Worm (Caenorhabditis elegans) whole organism, L3 larva: ENCODE measurements around the gene pis-1.

Experiments
- elt-3 ChIP-seq, 3 experiments: fragments of 150-350 bp in 1 of 3; sonication (generic microtip) in 2 of 3; optimal IDR thresholded peaks; 2 replicates in 2 of 3; 4 replicates in 1 of 3; lab custom pipeline; 2014 to 2017; ENCODE audit warnings: missing biosample characterization in 3 of 3, missing genetic modification characterization in 3 of 3
- nhr-76 ChIP-seq: fragments of 150-350 bp; sonication (generic microtip); optimal IDR thresholded peaks from 5 replicates; lab custom pipeline; 2014; ENCODE audit warnings: missing biosample characterization, missing genetic modification characterization

DNA sequence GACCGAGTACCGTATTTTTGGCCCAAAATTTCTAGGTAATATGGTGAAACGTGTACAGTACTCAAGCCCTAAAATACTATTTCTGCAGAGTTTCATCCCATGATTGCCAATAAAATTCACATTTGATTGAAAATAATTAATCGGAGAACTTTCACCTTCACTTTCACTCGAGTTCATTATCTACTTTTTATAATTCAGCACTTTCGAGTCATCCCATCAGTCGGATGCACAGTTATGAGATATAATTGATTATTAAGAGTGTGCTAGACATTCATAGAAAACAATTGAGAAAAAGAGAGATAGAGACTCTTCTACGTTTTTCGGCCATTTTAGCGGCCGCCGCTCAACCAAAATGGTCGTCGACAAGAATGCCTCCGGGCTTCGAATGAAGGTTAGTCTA lies 6.3 kb upstream of the pis-1 start, which contains the start of gene fat-3:
- TF ChIP-seq nhr-76 (tag; lab: Kevin White, UChicago) (no peak), elt-3 (tag; optimal IDR thresholded peaks at IDR 0.05; lab: Kevin White, UChicago) (no peak)
